Fruit fly (Drosophila melanogaster) whole organism, pupa: ENCODE measurements around the gene Fas3.

ENCODE experiments used
- CG10348 ChIP-seq: fragments of 200-800 bp; sonication (Bioruptor generic); IDR thresholded peaks from 2 replicates; pipeline ENCODE4 v1.3.6; 2022; ENCODE audit warnings: missing biosample characterization, missing genetic modification characterization
- CG12605 ChIP-seq: fragments of 200-800 bp; sonication (Bioruptor generic); IDR thresholded peaks from 2 replicates; pipeline ENCODE4 v1.3.6; 2022; ENCODE audit warnings: missing biosample characterization, missing genetic modification characterization
- CG13204 ChIP-seq: fragments of 200-800 bp; sonication (Bioruptor generic); optimal IDR thresholded peaks from 2 replicates; lab custom pipeline; 2018; ENCODE audit warnings: missing biosample characterization, mild to moderate bottlenecking, missing genetic modification characterization, moderate library complexity
- CG14655 ChIP-seq: fragments of 200-800 bp; sonication (Bioruptor generic); optimal IDR thresholded peaks from 3 replicates; lab custom pipeline; 2017; ENCODE audit warnings: mild to moderate bottlenecking, missing biosample characterization, missing genetic modification reagents, missing genetic modification characterization
- CG15710 ChIP-seq: fragments of 200-800 bp; sonication (Bioruptor generic); optimal IDR thresholded peaks from 2 replicates; lab custom pipeline; 2018; ENCODE audit warnings: missing biosample characterization, mild to moderate bottlenecking, missing genetic modification characterization, moderate library complexity
- CG17806 ChIP-seq: fragments of 200-800 bp; sonication (Bioruptor generic); optimal IDR thresholded peaks from 2 replicates; lab custom pipeline; 2018; ENCODE audit warnings: missing biosample characterization, mild to moderate bottlenecking, missing genetic modification characterization, moderate library complexity
- CG32121 ChIP-seq: fragments of 200-800 bp; sonication (Bioruptor generic); IDR thresholded peaks from 2 replicates; pipeline ENCODE4 v1.3.6; 2022; ENCODE audit warnings: missing biosample characterization, missing genetic modification characterization
- CG34367 ChIP-seq: fragments of 200-800 bp; sonication (Bioruptor generic); optimal IDR thresholded peaks from 2 replicates; lab custom pipeline; 2018; ENCODE audit warnings: missing biosample characterization, mild to moderate bottlenecking, missing genetic modification characterization
- CG4496 ChIP-seq: fragments of 200-800 bp; sonication (Bioruptor generic); IDR thresholded peaks from 3 replicates; pipeline ENCODE4 v1.3.6; 2022; ENCODE audit warnings: missing biosample characterization, missing genetic modification characterization
- CG8159 ChIP-seq: fragments of 200-800 bp; sonication (Bioruptor generic); optimal IDR thresholded peaks from 3 replicates; lab custom pipeline; 2018; ENCODE audit warnings: missing biosample characterization, mild to moderate bottlenecking, missing genetic modification characterization, moderate library complexity
- CG8301 ChIP-seq: fragments of 200-800 bp; sonication (Bioruptor generic); optimal IDR thresholded peaks from 2 replicates; lab custom pipeline; 2018; ENCODE audit warnings: missing biosample characterization, mild to moderate bottlenecking, missing genetic modification characterization
- CG9948 ChIP-seq: fragments of 200-800 bp; sonication (Bioruptor generic); optimal IDR thresholded peaks from 2 replicates; lab custom pipeline; 2018; ENCODE audit warnings: missing biosample characterization, mild to moderate bottlenecking, missing genetic modification characterization, moderate library complexity
- D1 ChIP-seq: fragments of 200-800 bp; sonication (Bioruptor generic); optimal IDR thresholded peaks from 2 replicates; lab custom pipeline; 2018; ENCODE audit warnings: missing biosample characterization, mild to moderate bottlenecking, missing genetic modification characterization, moderate library complexity
- EcR ChIP-seq: fragments of 200-800 bp; sonication (Bioruptor generic); optimal IDR thresholded peaks from 3 replicates; lab custom pipeline; 2019; ENCODE audit warnings: missing biosample characterization, missing genetic modification characterization, mild to moderate bottlenecking, moderate library complexity, missing genetic modification reagents
- Ets98B ChIP-seq: fragments of 200-800 bp; sonication (Bioruptor generic); IDR thresholded peaks from 2 replicates; pipeline ENCODE4 v1.3.6; 2022; ENCODE audit warnings: missing biosample characterization, missing genetic modification characterization
- Pif1A ChIP-seq: fragments of 200-800 bp; sonication (Bioruptor generic); optimal IDR thresholded peaks from 3 replicates; lab custom pipeline; 2016; ENCODE audit warnings: missing biosample characterization, missing genetic modification characterization
- Pif1B ChIP-seq: fragments of 200-800 bp; sonication (Bioruptor generic); optimal IDR thresholded peaks from 3 replicates; lab custom pipeline; 2016; ENCODE audit warnings: missing biosample characterization, missing genetic modification characterization
- Snoo ChIP-seq: fragments of 200-800 bp; sonication (Bioruptor generic); optimal IDR thresholded peaks from 3 replicates; lab custom pipeline; 2017; ENCODE audit warnings: missing biosample characterization, mild to moderate bottlenecking, missing genetic modification characterization, inconsistent platforms
- fd96Ca ChIP-seq: fragments of 200-800 bp; sonication (Bioruptor generic); IDR thresholded peaks from 3 replicates; pipeline ENCODE4 v1.3.6; 2022; ENCODE audit warnings: missing biosample characterization, missing genetic modification characterization
- gl ChIP-seq: fragments of 200-800 bp; sonication (Bioruptor generic); optimal IDR thresholded peaks from 2 replicates; lab custom pipeline; 2018; ENCODE audit warnings: missing biosample characterization, mild to moderate bottlenecking, missing genetic modification characterization
- rn ChIP-seq: fragments of 200-800 bp; sonication (Bioruptor generic); IDR thresholded peaks from 2 replicates; pipeline ENCODE4 v1.3.6; 2022; ENCODE audit warnings: missing biosample characterization, missing genetic modification characterization

Gene Fas3

DNA sequence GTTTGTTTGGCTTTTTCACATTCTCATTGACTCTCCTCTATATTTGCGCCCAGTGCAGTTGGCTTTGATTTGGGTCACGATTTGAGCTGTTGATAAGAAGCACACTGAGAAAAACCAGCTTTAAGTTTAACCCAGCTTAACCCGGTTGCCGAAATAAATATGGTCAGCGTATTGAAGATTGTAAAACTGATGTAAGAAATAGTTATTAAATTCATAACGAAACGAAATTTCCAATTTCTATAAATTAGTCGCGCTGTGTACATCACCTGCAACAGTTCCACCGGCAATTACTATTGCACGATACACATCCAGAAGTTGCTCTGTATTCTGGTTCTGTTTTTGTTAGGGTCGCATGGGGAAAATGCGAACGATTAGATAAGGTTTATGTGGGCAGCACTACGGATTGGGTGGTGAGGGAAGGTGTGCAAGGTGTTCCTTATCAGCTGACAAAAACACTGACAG is 5.2 kb downstream of the Fas3 start:
- TF ChIP-seq Pif1A (GFP tag; lab: Kevin White, UChicago) (peak; percentile 46), EcR (GFP tag; lab: Kevin White, UChicago) (no peak), rn (GFP tag; lab: Robert Waterston, UW) (peak; percentile 59; the same call in 1 of the 2 replicates), CG14655 (GFP tag; lab: Kevin White, UChicago) (peak; percentile 63), CG10348 (GFP tag; lab: Robert Waterston, UW) (no peak), CG4496 (GFP tag; lab: Robert Waterston, UW) (peak; percentile 77; the same call in 2 of the 3 replicates), CG17806 (tag; lab: Kevin White, UChicago) (peak; percentile 44), CG32121 (GFP tag; lab: Robert Waterston, UW) (peak; percentile 80), CG9948 (tag; lab: Kevin White, UChicago) (peak; percentile 38), CG13204 (GFP tag; lab: Kevin White, UChicago) (no peak), CG8159 (tag; lab: Kevin White, UChicago) (peak; percentile 39), CG15710 (tag; lab: Kevin White, UChicago) (peak; percentile 40), CG34367 (peak; percentile 9), Snoo (tag; lab: Kevin White, UChicago) (peak; percentile 50), CG8301 (peak; percentile 69), CG12605 (GFP tag; lab: Robert Waterston, UW) (peak; percentile 43; the same call in 1 of the 2 replicates), Pif1B (GFP tag; lab: Kevin White, UChicago) (no peak), fd96Ca (GFP tag; lab: Robert Waterston, UW) (peak; percentile 83), D1 (tag; lab: Kevin White, UChicago) (no peak), gl (tag; lab: Kevin White, UChicago) (no peak), Ets98B (peak; percentile 52)

DNA sequence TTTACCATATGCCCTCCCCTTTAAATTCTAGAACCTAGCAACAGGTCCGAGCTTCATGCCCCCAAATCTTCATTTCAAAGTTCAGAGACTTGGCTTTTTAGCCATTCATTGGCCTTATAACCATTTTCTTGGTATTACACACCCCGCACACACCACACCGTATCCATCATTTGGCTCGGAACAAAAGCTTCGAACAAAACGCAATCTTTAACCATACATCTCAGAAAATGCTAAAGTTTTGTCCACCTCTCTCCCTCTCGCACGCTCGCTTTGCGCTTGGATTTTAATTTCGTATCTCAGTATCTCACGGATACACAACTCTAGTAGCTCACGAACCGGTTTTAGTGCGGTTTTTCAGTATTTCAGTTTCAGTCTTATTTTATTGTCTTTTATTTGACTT is 7.1 kb downstream of the Fas3 start:
- peak; percentile 70 for TF ChIP-seq EcR (GFP tag; lab: Kevin White, UChicago)
- no peak for TF ChIP-seq Snoo (tag; lab: Kevin White, UChicago)
- TF ChIP-seq, all 21 proteins: peak for 1

DNA sequence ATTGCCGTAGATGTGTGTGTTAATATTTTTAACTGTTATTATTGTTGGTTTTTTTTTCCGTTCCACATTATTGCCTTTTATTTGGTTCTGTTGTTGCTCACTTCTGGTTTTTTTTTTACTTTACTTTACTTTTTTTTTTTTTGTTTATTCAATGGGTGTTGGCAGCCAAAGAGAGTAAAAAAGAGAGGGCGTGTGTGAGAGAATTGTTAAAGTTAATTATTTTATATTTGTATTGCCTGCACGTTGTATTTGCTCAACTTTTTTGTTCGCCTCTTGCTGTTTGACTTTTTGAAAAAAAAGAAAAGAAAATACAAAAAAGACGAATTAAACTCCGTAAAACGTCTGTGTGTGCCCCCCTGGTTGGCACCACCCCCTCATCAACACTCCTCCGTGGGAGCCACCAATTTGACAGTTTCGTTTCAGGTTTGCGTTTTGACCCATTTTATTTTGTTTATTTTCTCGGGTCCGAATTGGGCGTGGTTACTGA is 7.7 kb downstream of the Fas3 start:
- TF ChIP-seq CG15710 (tag; lab: Kevin White, UChicago) (peak; percentile 84), CG32121 (GFP tag; lab: Robert Waterston, UW) (peak; percentile 69), CG34367 (peak; percentile 87), Pif1B (GFP tag; lab: Kevin White, UChicago) (peak; percentile 90), CG8301 (no peak), EcR (GFP tag; lab: Kevin White, UChicago) (no peak), Ets98B (peak; percentile 62), CG13204 (GFP tag; lab: Kevin White, UChicago) (peak; percentile 83), CG10348 (GFP tag; lab: Robert Waterston, UW) (no peak; the same call in 1 of the 2 replicates), Pif1A (GFP tag; lab: Kevin White, UChicago) (peak; percentile 89), CG8159 (tag; lab: Kevin White, UChicago) (peak; percentile 86), fd96Ca (GFP tag; lab: Robert Waterston, UW) (peak; percentile 63; the same call in 1 of the 3 replicates), gl (tag; lab: Kevin White, UChicago) (peak; percentile 86), CG9948 (tag; lab: Kevin White, UChicago) (peak; percentile 70), CG17806 (tag; lab: Kevin White, UChicago) (peak; percentile 78), rn (GFP tag; lab: Robert Waterston, UW) (no peak; the same call in none of the 2 replicates), CG14655 (GFP tag; lab: Kevin White, UChicago) (peak; percentile 30), Snoo (tag; lab: Kevin White, UChicago) (peak; percentile 79), D1 (tag; lab: Kevin White, UChicago) (peak; percentile 27), CG4496 (GFP tag; lab: Robert Waterston, UW) (peak; percentile 83), CG12605 (GFP tag; lab: Robert Waterston, UW) (peak; percentile 83; the same call in 1 of the 2 replicates)
- TF ChIP-seq, all 21 proteins: peak for 17

DNA sequence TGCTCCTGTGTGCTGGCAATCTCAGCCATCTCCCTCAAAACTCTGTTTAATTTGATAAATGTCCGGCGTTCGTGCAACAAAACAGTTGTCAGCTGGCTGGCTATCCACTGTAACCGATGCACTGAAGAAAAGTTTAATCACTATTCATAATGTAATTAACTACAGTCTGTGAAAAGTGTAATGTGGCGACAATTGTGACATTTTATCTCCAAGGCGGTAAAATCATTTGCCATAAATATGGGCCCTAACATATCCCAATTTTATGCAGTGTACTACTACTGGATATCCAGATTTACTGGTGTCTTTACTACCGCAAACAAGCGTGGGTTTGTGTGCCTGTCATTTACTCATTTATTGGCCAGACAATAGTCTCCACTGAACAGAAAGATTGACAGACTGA is 8.8 kb downstream of the Fas3 start:
- TF ChIP-seq Pif1A (GFP tag; lab: Kevin White, UChicago) (peak; percentile 62), CG10348 (GFP tag; lab: Robert Waterston, UW) (no peak), rn (GFP tag; lab: Robert Waterston, UW) (peak; percentile 71), CG17806 (tag; lab: Kevin White, UChicago) (peak; percentile 60), gl (tag; lab: Kevin White, UChicago) (no peak), fd96Ca (GFP tag; lab: Robert Waterston, UW) (peak; percentile 88), CG8159 (tag; lab: Kevin White, UChicago) (peak; percentile 44), Pif1B (GFP tag; lab: Kevin White, UChicago) (peak; percentile 24), CG9948 (tag; lab: Kevin White, UChicago) (peak; percentile 58), Ets98B (peak; percentile 71), CG13204 (GFP tag; lab: Kevin White, UChicago) (no peak), D1 (tag; lab: Kevin White, UChicago) (no peak), CG15710 (tag; lab: Kevin White, UChicago) (peak; percentile 44), EcR (GFP tag; lab: Kevin White, UChicago) (no peak), CG32121 (GFP tag; lab: Robert Waterston, UW) (peak; percentile 71), CG4496 (GFP tag; lab: Robert Waterston, UW) (peak; percentile 91), Snoo (tag; lab: Kevin White, UChicago) (peak; percentile 29), CG14655 (GFP tag; lab: Kevin White, UChicago) (peak; percentile 76), CG12605 (GFP tag; lab: Robert Waterston, UW) (peak; percentile 35; the same call in 1 of the 2 replicates), CG8301 (peak; percentile 77), CG34367 (peak; percentile 21)
- TF ChIP-seq, all 21 proteins: peak for 16

DNA sequence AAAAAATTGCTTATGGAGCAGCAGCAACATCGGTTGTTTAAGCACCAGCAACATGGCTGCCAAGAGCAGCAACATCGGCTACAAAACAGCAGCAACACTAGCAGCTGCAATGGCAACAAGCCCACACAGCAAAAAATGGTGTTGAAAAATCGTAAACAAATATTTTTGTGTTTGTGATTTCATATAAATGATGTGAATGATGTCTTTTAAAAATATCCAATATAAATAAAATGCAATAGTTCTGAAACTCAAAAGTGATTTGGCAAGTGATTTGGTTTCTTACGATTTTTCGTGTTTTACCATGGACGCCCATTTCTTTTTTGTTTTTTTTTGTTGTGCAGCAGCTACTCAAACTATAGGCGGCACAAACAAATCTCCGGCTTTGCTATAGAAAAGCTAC is 11.7 kb downstream of the Fas3 start:
- TF ChIP-seq CG12605 (GFP tag; lab: Robert Waterston, UW) (no peak), CG8159 (tag; lab: Kevin White, UChicago) (no peak), Pif1A (GFP tag; lab: Kevin White, UChicago) (no peak), rn (GFP tag; lab: Robert Waterston, UW) (no peak), CG9948 (tag; lab: Kevin White, UChicago) (peak; percentile 23), CG32121 (GFP tag; lab: Robert Waterston, UW) (peak; percentile 67), CG17806 (tag; lab: Kevin White, UChicago) (peak; percentile 21), Snoo (tag; lab: Kevin White, UChicago) (no peak), CG14655 (GFP tag; lab: Kevin White, UChicago) (peak; percentile 61), Ets98B (peak; percentile 71), gl (tag; lab: Kevin White, UChicago) (no peak), CG10348 (GFP tag; lab: Robert Waterston, UW) (no peak), CG8301 (peak; percentile 65), CG4496 (GFP tag; lab: Robert Waterston, UW) (peak; percentile 76), Pif1B (GFP tag; lab: Kevin White, UChicago) (peak; percentile 3), fd96Ca (GFP tag; lab: Robert Waterston, UW) (0 out of 3 replicates have a peak, but pooled peaks have one; percentile 22), EcR (GFP tag; lab: Kevin White, UChicago) (no peak), D1 (tag; lab: Kevin White, UChicago) (no peak), CG34367 (peak; percentile 4), CG13204 (GFP tag; lab: Kevin White, UChicago) (no peak), CG15710 (tag; lab: Kevin White, UChicago) (no peak)
